Worm (Caenorhabditis elegans) whole organism, midembryonic: ENCODE measurements around the gene cdc-37.

ENCODE experiments used
- T22C8.4 ChIP-seq: fragments of 200-800 bp; sonication (Bioruptor generic); IDR thresholded peaks from 2 replicates; pipeline ENCODE4 v1.3.6; 2022; ENCODE audit warnings: missing genetic modification characterization, missing compliant biosample characterization
- cog-1 ChIP-seq: sonication (generic microtip); optimal IDR thresholded peaks from 2 replicates; lab custom pipeline; 2016; ENCODE audit warnings: missing genetic modification characterization, missing compliant biosample characterization
- flt-1 ChIP-seq: fragments of 200-800 bp; sonication (Bioruptor generic); IDR thresholded peaks from 2 replicates; pipeline ENCODE4 v1.3.6; 2022; ENCODE audit warnings: missing genetic modification characterization, missing compliant biosample characterization
- klf-2 ChIP-seq: fragments of 200-800 bp; sonication (Bioruptor generic); conservative IDR thresholded peaks from 2 replicates; pipeline ENCODE4 v1.3.6; 2022; ENCODE audit warnings: missing genetic modification reagents, missing genetic modification characterization, missing compliant biosample characterization
- med-1 ChIP-seq: sonication (generic microtip); optimal IDR thresholded peaks from 2 replicates; lab custom pipeline; 2017; ENCODE audit warnings: missing genetic modification characterization, mild to moderate bottlenecking, missing compliant biosample characterization, antibody characterized with exemption, missing genetic modification reagents; ENCODE audit not compliant: insufficient read depth
- ref-1 ChIP-seq: fragments of 200-800 bp; sonication (Bioruptor generic); conservative IDR thresholded peaks from 2 replicates; pipeline ENCODE4 v1.3.6; 2022; ENCODE audit warnings: missing genetic modification reagents, missing genetic modification characterization, missing compliant biosample characterization
- ztf-29 ChIP-seq: fragments of 200-800 bp; sonication (Bioruptor generic); IDR thresholded peaks from 2 replicates; pipeline ENCODE4 v1.3.6; 2022; ENCODE audit warnings: missing genetic modification reagents, missing genetic modification characterization, missing compliant biosample characterization

ce11 chrII:614701-615100, 34.3 kb upstream of the cdc-37 start:
- TF ChIP-seq klf-2 (GFP tag; lab: Robert Waterston, UW) (no peak), cog-1 (tag; lab: Kevin White, UChicago) (no peak), ztf-29 (GFP tag; lab: Robert Waterston, UW) (no peak), T22C8.4 (peak; percentile 77), med-1 (GFP tag; lab: Kevin White, UChicago) (no peak), flt-1 (no peak), ref-1 (GFP tag; lab: Robert Waterston, UW) (no peak)
